Fruit fly (Drosophila melanogaster): ENCODE data around the gene CG5078.

The CG5078 gene

DNA sequence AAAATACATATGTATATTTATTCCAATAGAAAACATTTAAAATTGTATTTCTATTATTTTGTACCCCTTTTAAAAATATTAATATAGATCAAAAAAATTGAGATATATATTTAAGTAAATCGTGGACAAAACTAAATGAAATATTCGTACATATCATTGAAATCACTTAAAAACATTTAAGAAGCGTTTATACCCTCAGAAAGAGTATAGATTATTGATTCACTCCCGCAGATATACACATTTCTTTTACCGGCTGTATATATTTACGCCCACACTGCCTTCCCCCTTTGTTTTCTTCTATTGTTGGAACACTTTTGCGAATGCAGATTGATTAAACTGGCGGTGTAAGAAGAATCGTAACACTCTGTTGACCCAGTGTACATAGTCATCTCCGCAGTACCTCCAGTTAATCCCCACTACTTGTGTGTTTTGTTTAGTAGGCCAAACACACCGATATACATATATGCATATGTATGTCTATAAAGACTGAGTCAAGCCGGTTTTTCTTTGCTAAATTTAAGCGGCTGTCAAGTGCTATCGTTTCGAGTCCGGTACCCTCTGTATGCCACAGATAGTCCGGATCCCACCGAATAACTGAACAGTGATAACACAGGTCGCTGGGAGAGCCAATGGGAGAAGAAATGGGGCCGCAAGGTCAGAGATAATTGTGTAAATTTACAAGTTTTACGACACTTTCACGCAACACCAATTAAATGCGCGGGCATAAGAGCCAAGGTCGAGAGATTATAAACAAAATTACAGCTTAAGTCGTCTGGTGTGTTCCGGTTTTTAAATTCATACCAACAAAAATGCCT lies 34.1 kb upstream of the CG5078 start (continued):
- TF ChIP-seq HLH4C (GFP tag; IDR thresholded peaks at IDR 0.05; ENCODE audit: partially characterized antibody): no peak
- TF ChIP-seq usp (GFP tag; optimal IDR thresholded peaks at IDR 0.05): no peak
- no peak for TF ChIP-seq tgo (GFP tag; IDR thresholded peaks at IDR 0.05)
- no peak for TF ChIP-seq CG34224 (GFP tag; IDR thresholded peaks at IDR 0.05; ENCODE audit: partially characterized antibody)
- TF ChIP-seq odd (GFP tag; optimal IDR thresholded peaks at IDR 0.05): no peak
- no peak for TF ChIP-seq zen2 (GFP tag; IDR thresholded peaks at IDR 0.05; ENCODE audit: partially characterized antibody)
- peak; percentile 39 for TF ChIP-seq CG8359 (GFP tag; optimal IDR thresholded peaks at IDR 0.05; ENCODE audit: borderline replicate concordance)
- peak; percentile 54 for TF ChIP-seq CG2116 (GFP tag; optimal IDR thresholded peaks at IDR 0.05)
- peak; percentile 25 to 59 for TF ChIP-seq dpn (GFP tag; optimal IDR thresholded peaks at IDR 0.05)
- no peak for TF ChIP-seq pros (GFP tag; optimal IDR thresholded peaks at IDR 0.05)
- TF ChIP-seq CG4730 (GFP tag; IDR thresholded peaks at IDR 0.05): no peak
- TF ChIP-seq CG6254 (GFP tag; optimal IDR thresholded peaks at IDR 0.05): no peak
- peak; percentile 68 for TF ChIP-seq CG12744 (GFP tag; optimal IDR thresholded peaks at IDR 0.05)
- no peak for TF ChIP-seq vnd (GFP tag; IDR thresholded peaks at IDR 0.05; ENCODE audit: partially characterized antibody)
- TF ChIP-seq CG7786 (GFP tag; optimal IDR thresholded peaks at IDR 0.05): peak; percentile 32
- no peak for TF ChIP-seq ranshi (GFP tag; IDR thresholded peaks at IDR 0.05)
- 0 out of 3 replicates have a peak, but pooled peaks have one; percentile 56 for TF ChIP-seq otp (GFP tag; IDR thresholded peaks at IDR 0.05)
- TF ChIP-seq lilli (GFP tag; optimal IDR thresholded peaks at IDR 0.05): peak; percentile 22
- peak; percentile 46 for TF ChIP-seq CG9609 (GFP tag; optimal IDR thresholded peaks at IDR 0.05)
- TF ChIP-seq MBD-R2 (GFP tag; IDR thresholded peaks at IDR 0.05): no peak
- TF ChIP-seq Xbp1 (GFP tag; optimal IDR thresholded peaks at IDR 0.05): no peak
- no peak for TF ChIP-seq fd96Cb (tag; optimal IDR thresholded peaks at IDR 0.05)
- peak; percentile 6 for TF ChIP-seq CG3995 (GFP tag; optimal IDR thresholded peaks at IDR 0.05)
- TF ChIP-seq Fer1 (GFP tag; optimal IDR thresholded peaks at IDR 0.05): no peak
- no peak for TF ChIP-seq Adf1 (GFP tag; IDR thresholded peaks at IDR 0.05)
- TF ChIP-seq Xrp1 (GFP tag; IDR thresholded peaks at IDR 0.05): peak; percentile 57
- peak; percentile 31 for TF ChIP-seq CG2120 (GFP tag; optimal IDR thresholded peaks at IDR 0.05)
- no peak for TF ChIP-seq klu (GFP tag; IDR thresholded peaks at IDR 0.05)
- TF ChIP-seq Fer2 (tag; optimal IDR thresholded peaks at IDR 0.05): no peak
- no peak for TF ChIP-seq Dip2 (GFP tag; IDR thresholded peaks at IDR 0.05)
- TF ChIP-seq CG7372 (GFP tag; IDR thresholded peaks at IDR 0.05): no peak
- TF ChIP-seq CG10543 (GFP tag; optimal IDR thresholded peaks at IDR 0.05): peak; percentile 43
- TF ChIP-seq CG13624 (GFP tag; optimal IDR thresholded peaks at IDR 0.05): peak; percentile 0
- peak; percentile 20 for TF ChIP-seq CG7745 (tag; optimal IDR thresholded peaks at IDR 0.05)
- no peak for TF ChIP-seq Hr39 (optimal IDR thresholded peaks at IDR 0.05)
- peak; percentile 11 for TF ChIP-seq CG1647 (GFP tag; optimal IDR thresholded peaks at IDR 0.05)
- 0 out of 2 replicates have a peak, but pooled peaks have one; percentile 22 for TF ChIP-seq bowl (GFP tag; IDR thresholded peaks at IDR 0.05)
- TF ChIP-seq CG11398 (GFP tag; optimal IDR thresholded peaks at IDR 0.05): peak; percentile 80
- TF ChIP-seq HHEX (GFP tag; optimal IDR thresholded peaks at IDR 0.05): peak; percentile 75
- TF ChIP-seq chinmo (GFP tag; IDR thresholded peaks at IDR 0.05; ENCODE audit: partially characterized antibody): no peak
- no peak for TF ChIP-seq Lim3 (GFP tag; IDR thresholded peaks at IDR 0.05)
- no peak for TF ChIP-seq CG8388 (GFP tag; optimal IDR thresholded peaks at IDR 0.05)
- TF ChIP-seq Camta (GFP tag; optimal IDR thresholded peaks at IDR 0.05): peak; percentile 51
- peak; percentile 12 for TF ChIP-seq fu2 (GFP tag; optimal IDR thresholded peaks at IDR 0.05)
- TF ChIP-seq ase (GFP tag; IDR thresholded peaks at IDR 0.05): no peak
- TF ChIP-seq luna (GFP tag; optimal IDR thresholded peaks at IDR 0.05): peak; percentile 5
- no peak for TF ChIP-seq Nf-YC (tag; optimal IDR thresholded peaks at IDR 0.05)
- peak; percentile 9 for TF ChIP-seq CG30403 (GFP tag; optimal IDR thresholded peaks at IDR 0.05)
- TF ChIP-seq ftz-f1 (GFP tag; optimal IDR thresholded peaks at IDR 0.05): peak; percentile 64
- TF ChIP-seq tin (GFP tag; optimal IDR thresholded peaks at IDR 0.05): no peak
